Worm (Caenorhabditis elegans): Measurements from ENCODE around the gene fbxc-48.

The fbxc-48 gene

DNA sequence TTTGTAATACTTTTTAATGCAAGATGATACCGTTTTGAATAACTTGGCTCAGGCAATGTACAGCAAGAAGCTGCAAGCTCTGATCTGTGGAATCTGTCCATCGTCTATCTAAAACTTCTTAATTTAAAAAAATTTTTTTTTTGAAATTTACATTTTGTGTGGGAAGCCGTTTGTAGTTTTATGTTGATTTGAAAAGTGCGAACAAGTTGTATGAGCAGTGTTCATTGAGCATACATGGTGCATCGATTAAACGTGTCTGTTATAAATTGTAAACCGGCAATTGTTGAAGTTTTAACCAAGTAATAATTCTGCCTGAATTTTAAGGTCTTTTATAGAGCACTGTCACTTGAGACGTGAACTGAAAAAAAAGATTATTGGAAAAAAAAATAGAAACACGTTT lies 42.8 kb upstream of the fbxc-48 start, which contains the start of gene Y39F10A.6:
Y39F10A.6 (minus strand) TSS at position 101 of the 400 bp plus-strand sequence.
- TF ChIP-seq nhr-237 (tag; optimal IDR thresholded peaks at IDR 0.05) (no peak), T20F7.1 (GFP tag; optimal IDR thresholded peaks at IDR 0.05) (no peak), ceh-62 (tag; optimal IDR thresholded peaks at IDR 0.05) (no peak), spr-3 (GFP tag; optimal IDR thresholded peaks at IDR 0.05) (no peak), unc-130 (GFP tag; optimal IDR thresholded peaks at IDR 0.05) (no peak), nhr-102 (tag; optimal IDR thresholded peaks at IDR 0.05) (no peak), daf-12 (tag; optimal IDR thresholded peaks at IDR 0.05) (no peak), daf-16 (GFP tag; optimal IDR thresholded peaks at IDR 0.05) (no peak), daf-16 (tag; optimal IDR thresholded peaks at IDR 0.05) (no peak), ZK337.2 (GFP tag; IDR thresholded peaks at IDR 0.05) (no peak), lin-13 (GFP tag; optimal IDR thresholded peaks at IDR 0.05) (no peak), dpl-1 (GFP tag; optimal IDR thresholded peaks at IDR 0.05) (no peak), madf-5 (GFP tag; IDR thresholded peaks at IDR 0.05) (no peak), saeg-2 (GFP tag; IDR thresholded peaks at IDR 0.05) (no peak), mxl-3 (GFP tag; optimal IDR thresholded peaks at IDR 0.05) (no peak), ZK546.5 (tag; optimal IDR thresholded peaks at IDR 0.05) (no peak), Y48G9A.11 (GFP tag; IDR thresholded peaks at IDR 0.05) (no peak), ztf-11 (tag; optimal IDR thresholded peaks at IDR 0.05) (no peak), hif-1 (tag; optimal IDR thresholded peaks at IDR 0.05) (no peak)

DNA sequence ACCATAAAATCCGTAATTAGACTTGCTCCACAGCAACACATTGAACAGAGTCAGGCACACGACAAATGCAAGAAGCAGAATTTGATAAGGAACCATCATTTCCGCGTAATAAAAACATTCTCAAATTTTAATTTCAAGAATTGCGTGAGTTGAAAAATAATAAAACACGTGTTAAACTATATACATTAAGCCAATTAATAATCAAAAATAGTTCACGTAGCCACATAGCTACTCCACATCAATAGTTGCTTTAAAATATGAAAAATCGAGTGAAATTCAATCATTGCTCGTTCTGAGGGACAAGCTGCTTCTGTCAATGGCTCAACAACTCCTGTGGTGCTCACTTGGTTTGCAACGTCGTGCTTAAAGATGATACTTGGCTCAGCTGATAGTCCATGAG lies 42.2 kb upstream of the fbxc-48 start, which contains the start of gene Y39F10A.3:
Y39F10A.3 (minus strand) TSS at position 101 of the 400 bp plus-strand sequence.
- TF ChIP-seq dmd-8 (GFP tag; IDR thresholded peaks at IDR 0.05) (no peak), egl-43 (GFP tag; IDR thresholded peaks at IDR 0.05) (no peak), saeg-2 (GFP tag; IDR thresholded peaks at IDR 0.05) (no peak), skn-1 (tag; optimal IDR thresholded peaks at IDR 0.05) (no peak), ceh-28 (tag; optimal IDR thresholded peaks at IDR 0.05) (no peak), mxl-3 (GFP tag; optimal IDR thresholded peaks at IDR 0.05) (no peak), zip-11 (GFP tag; IDR thresholded peaks at IDR 0.05) (no peak), nhr-6 (tag; optimal IDR thresholded peaks at IDR 0.05) (no peak), ceh-62 (tag; optimal IDR thresholded peaks at IDR 0.05) (no peak)

DNA sequence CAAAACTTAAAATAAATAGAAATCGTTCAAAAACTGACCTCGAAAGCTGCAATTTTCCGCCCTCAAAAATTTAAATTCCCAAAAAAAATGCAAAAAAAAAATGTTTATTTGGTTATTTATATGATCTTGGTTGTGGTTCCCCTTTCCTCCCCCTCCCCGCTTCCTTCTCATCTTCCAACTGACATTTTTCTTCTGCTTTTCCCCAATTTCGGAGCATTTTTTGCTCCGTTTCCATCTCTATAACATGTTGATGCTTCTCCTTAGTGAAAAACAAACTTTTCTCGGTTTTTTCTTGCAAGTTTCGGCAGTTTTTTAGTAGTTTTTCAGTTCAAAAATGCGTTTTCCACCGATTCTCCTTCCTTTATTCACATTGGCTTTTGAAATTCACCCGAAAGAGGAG lies 34.3 kb upstream of the fbxc-48 start, which contains the start of gene Y39F10A.1:
Y39F10A.1 (plus strand) TSS at position 301 of the 400 bp plus-strand sequence.
- peak in 1 of 2 experiments; percentile 46 for TF ChIP-seq unc-62 (GFP tag; optimal IDR thresholded peaks at IDR 0.05 in 1 of 2)
- TF ChIP-seq unc-62 (tag; optimal IDR thresholded peaks at IDR 0.05): no peak
- no peak for TF ChIP-seq Y75B8A.6 (GFP tag; IDR thresholded peaks at IDR 0.05)

DNA sequence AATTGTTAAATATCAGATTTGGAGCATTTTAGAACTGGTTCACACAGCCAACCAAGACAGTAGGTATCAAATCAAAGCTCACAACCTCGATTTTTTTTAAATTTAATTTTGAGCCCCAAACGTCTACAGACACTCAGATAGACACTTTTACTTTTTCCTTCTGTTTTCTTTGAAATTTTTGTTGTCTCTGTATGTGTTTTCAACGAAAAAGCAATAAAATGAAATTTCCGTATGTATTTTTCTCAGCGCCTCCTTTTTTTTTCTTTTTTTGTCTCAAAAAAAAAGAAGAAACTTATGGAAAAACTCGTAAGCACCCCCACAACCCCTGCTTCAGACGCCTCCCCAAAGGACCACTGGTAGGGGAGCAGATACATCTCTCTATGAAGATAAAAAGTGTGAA lies 33.1 kb upstream of the fbxc-48 start:
- peak; percentile 81 for TF ChIP-seq fkh-10 (GFP tag; optimal IDR thresholded peaks at IDR 0.05)
- no peak for TF ChIP-seq attf-4 (tag; optimal IDR thresholded peaks at IDR 0.05)

DNA sequence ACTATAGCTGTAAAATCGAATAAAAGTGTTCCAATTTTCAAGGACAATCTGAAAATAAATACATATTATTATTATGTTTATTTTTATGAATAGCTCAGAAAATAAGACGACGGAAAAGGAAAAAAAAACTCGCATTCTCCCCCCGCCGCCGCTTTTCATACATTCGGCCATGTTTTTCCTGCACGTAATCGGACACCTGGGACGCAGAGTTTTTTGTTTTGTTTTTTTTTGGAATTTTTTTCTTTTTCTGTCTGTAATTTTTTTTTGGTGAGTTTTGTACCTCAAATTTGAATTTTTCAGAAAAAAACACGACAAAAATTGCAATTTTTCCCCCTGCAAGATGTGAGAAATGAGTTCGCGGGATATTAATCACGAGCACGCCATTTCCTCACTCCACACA lies 29.5 kb upstream of the fbxc-48 start, which contains the start of gene C08G5.6:
C08G5.6 (plus strand) TSS at position 301 of the 400 bp plus-strand sequence.
- TF ChIP-seq ceh-28 (tag; optimal IDR thresholded peaks at IDR 0.05) (no peak), daf-8 (GFP tag; IDR thresholded peaks at IDR 0.05) (no peak), lin-29 (GFP tag; IDR thresholded peaks at IDR 0.05) (no peak), unc-130 (GFP tag; optimal IDR thresholded peaks at IDR 0.05) (no peak), nhr-28 (tag; optimal IDR thresholded peaks at IDR 0.05) (no peak), zag-1 (tag; optimal IDR thresholded peaks at IDR 0.05) (no peak), hlh-30 (tag; optimal IDR thresholded peaks at IDR 0.05; ENCODE audit: insufficient read depth) (no peak), duxl-1 (tag; optimal IDR thresholded peaks at IDR 0.05; ENCODE audit: poor library complexity) (no peak), madf-9 (GFP tag; conservative IDR thresholded peaks at IDR 0.05) (no peak), T20F7.1 (GFP tag; optimal IDR thresholded peaks at IDR 0.05) (no peak), cey-2 (tag; optimal IDR thresholded peaks at IDR 0.05; ENCODE audit: borderline replicate concordance, insufficient read depth) (no peak), T26A8.4 (GFP tag; IDR thresholded peaks at IDR 0.05) (no peak), F37D6.2 (tag; optimal IDR thresholded peaks at IDR 0.05) (no peak), snpc-4 (tag; optimal IDR thresholded peaks at IDR 0.05) (no peak), aha-1 (tag) (no peak), F44E2.7 (GFP tag; IDR thresholded peaks at IDR 0.05) (no peak), daf-19 (GFP tag; conservative IDR thresholded peaks at IDR 0.05) (no peak), ctbp-1 (GFP tag; IDR thresholded peaks at IDR 0.05) (no peak), dve-1 (tag; optimal IDR thresholded peaks at IDR 0.05; ENCODE audit: insufficient read depth) (no peak)
